Fruit fly (Drosophila melanogaster) whole organism, embryonic: ENCODE data around the gene CG14459.

ENCODE experiments used
- CG11456 ChIP-seq: fragments of 200-800 bp; sonication (Bioruptor generic); IDR thresholded peaks from 3 replicates; pipeline ENCODE4 v1.3.6; 2022; ENCODE audit warnings: missing biosample characterization, missing genetic modification characterization
- CG13123 ChIP-seq: fragments of 200-800 bp; sonication (Bioruptor generic); optimal IDR thresholded peaks from 2 replicates; lab custom pipeline; 2016; ENCODE audit warnings: missing biosample characterization, missing genetic modification characterization
- CG13296 ChIP-seq: fragments of 200-800 bp; sonication (Bioruptor generic); optimal IDR thresholded peaks from 3 replicates; lab custom pipeline; 2018; ENCODE audit warnings: missing biosample characterization, mild to moderate bottlenecking, missing genetic modification characterization
- CG16813 ChIP-seq: fragments of 200-800 bp; sonication (Bioruptor generic); IDR thresholded peaks from 3 replicates; pipeline ENCODE4 v1.3.6; 2022; ENCODE audit warnings: missing biosample characterization, missing genetic modification characterization; ENCODE audit not compliant: partially characterized antibody
- CG2875 ChIP-seq: fragments of 200-800 bp; sonication (Bioruptor generic); optimal IDR thresholded peaks from 2 replicates; lab custom pipeline; 2017; ENCODE audit warnings: missing biosample characterization, mild to moderate bottlenecking, missing genetic modification characterization, missing genetic modification reagents
- CG31388 ChIP-seq: fragments of 200-800 bp; sonication (Bioruptor generic); optimal IDR thresholded peaks from 2 replicates; lab custom pipeline; 2016; ENCODE audit warnings: missing biosample characterization, missing genetic modification characterization
- CG8388 ChIP-seq: fragments of 200-800 bp; sonication (Bioruptor generic); optimal IDR thresholded peaks from 2 replicates; lab custom pipeline; 2019; ENCODE audit warnings: missing biosample characterization, mild to moderate bottlenecking, missing genetic modification characterization, moderate library complexity
- CG9817 ChIP-seq: fragments of 200-800 bp; sonication (Bioruptor generic); optimal IDR thresholded peaks from 2 replicates; lab custom pipeline; 2018; ENCODE audit warnings: missing biosample characterization, mild to moderate bottlenecking, missing genetic modification characterization, moderate library complexity
- NC2α ChIP-seq: fragments of 200-800 bp; sonication (Bioruptor generic); optimal IDR thresholded peaks from 2 replicates; lab custom pipeline; 2016; ENCODE audit warnings: missing biosample characterization, missing genetic modification characterization
- ato ChIP-seq: fragments of 200-800 bp; sonication (Bioruptor generic); IDR thresholded peaks from 2 replicates; pipeline ENCODE4 v1.3.6; 2022; ENCODE audit warnings: missing biosample characterization, missing genetic modification characterization; ENCODE audit not compliant: partially characterized antibody
- btn ChIP-seq: fragments of 200-800 bp; sonication (Bioruptor generic); optimal IDR thresholded peaks from 2 replicates; lab custom pipeline; 2016; ENCODE audit warnings: missing biosample characterization, missing genetic modification characterization
- corto ChIP-seq: fragments of 200-800 bp; sonication (Bioruptor generic); optimal IDR thresholded peaks from 2 replicates; lab custom pipeline; 2016; ENCODE audit warnings: missing biosample characterization, mild to moderate bottlenecking, missing genetic modification characterization, moderate library complexity
- fd3F ChIP-seq: fragments of 200-800 bp; sonication (Bioruptor generic); optimal IDR thresholded peaks from 2 replicates; lab custom pipeline; 2018; ENCODE audit warnings: missing biosample characterization, mild to moderate bottlenecking, missing genetic modification characterization, moderate library complexity

DNA sequence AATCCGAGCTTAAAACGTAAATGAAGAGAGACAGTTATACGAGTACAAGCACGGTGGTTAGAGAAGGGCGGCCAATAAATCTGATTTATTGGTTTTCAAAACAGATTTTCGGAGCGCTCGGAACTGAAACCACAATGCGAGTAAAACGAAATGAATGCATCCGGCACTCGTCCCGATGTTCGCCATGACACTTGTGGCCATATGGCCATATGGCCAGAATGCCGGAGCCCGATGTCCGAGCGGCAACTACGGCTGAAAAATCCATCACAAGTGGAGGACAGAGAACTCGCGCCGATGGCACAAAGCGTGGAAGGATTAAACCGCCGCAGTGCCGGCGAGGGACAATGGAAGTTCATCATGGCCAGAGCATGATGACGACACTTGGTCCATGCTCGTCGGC, 48.6 kb downstream of the CG14459 start:
- TF ChIP-seq corto (no peak), btn (GFP tag; lab: Kevin White, UChicago) (no peak), CG31388 (GFP tag; lab: Kevin White, UChicago) (no peak), CG9817 (tag; lab: Kevin White, UChicago) (no peak), ato (GFP tag; lab: Robert Waterston, UW) (no peak), CG11456 (GFP tag; lab: Robert Waterston, UW) (no peak), CG16813 (GFP tag; lab: Robert Waterston, UW) (no peak), CG2875 (GFP tag; lab: Kevin White, UChicago) (no peak), NC2α (GFP tag; lab: Kevin White, UChicago) (no peak), CG8388 (no peak), fd3F (GFP tag; lab: Kevin White, UChicago) (no peak), CG13296 (no peak), CG13123 (GFP tag; lab: Kevin White, UChicago) (no peak)
